Worm (Caenorhabditis elegans) whole organism, L3 larva: ENCODE results near the gene F52C6.4.

ENCODE experiments used
- R02D3.7 ChIP-seq: fragments of 150-350 bp; optimal IDR thresholded peaks from 2 replicates; lab custom pipeline; 2014; ENCODE audit warnings: missing biosample characterization, missing genetic modification characterization
- aly-2 ChIP-seq: fragments of 150-350 bp; optimal IDR thresholded peaks from 2 replicates; lab custom pipeline; 2014; ENCODE audit warnings: missing biosample characterization, missing genetic modification characterization
- ama-1 ChIP-seq: fragments of 150-350 bp; optimal IDR thresholded peaks from 2 replicates; lab custom pipeline; 2018
- ceh-16 ChIP-seq: sonication (generic microtip); optimal IDR thresholded peaks from 2 replicates; lab custom pipeline; 2017; ENCODE audit warnings: missing biosample characterization, missing genetic modification characterization
- ceh-28 ChIP-seq: fragments of 150-350 bp; optimal IDR thresholded peaks from 2 replicates; lab custom pipeline; 2014; ENCODE audit warnings: missing biosample characterization, missing genetic modification reagents, missing genetic modification characterization
- ceh-82 ChIP-seq: fragments of 150-350 bp; optimal IDR thresholded peaks from 2 replicates; lab custom pipeline; 2014; ENCODE audit warnings: missing biosample characterization, missing genetic modification characterization
- ceh-9 ChIP-seq: sonication (generic microtip); optimal IDR thresholded peaks from 2 replicates; lab custom pipeline; 2018; ENCODE audit warnings: missing biosample characterization, missing genetic modification characterization
- daf-12 ChIP-seq: fragments of 150-350 bp; optimal IDR thresholded peaks from 2 replicates; lab custom pipeline; 2014; ENCODE audit warnings: missing biosample characterization, missing genetic modification reagents, missing genetic modification characterization
- egl-27 ChIP-seq: sonication (generic microtip); optimal IDR thresholded peaks from 4 replicates; lab custom pipeline; 2017; ENCODE audit warnings: missing biosample characterization, missing genetic modification reagents, missing genetic modification characterization
- egl-5 ChIP-seq: fragments of 150-350 bp; optimal IDR thresholded peaks from 2 replicates; lab custom pipeline; 2017; ENCODE audit warnings: missing biosample characterization, missing genetic modification reagents, missing genetic modification characterization, inconsistent platforms
- elt-2 ChIP-seq: sonication (generic microtip); optimal IDR thresholded peaks from 2 replicates; lab custom pipeline; 2016; ENCODE audit warnings: missing genetic modification reagents, mild to moderate bottlenecking, missing genetic modification characterization, missing compliant biosample characterization
- elt-3 ChIP-seq, 3 experiments: fragments of 150-350 bp in 1 of 3; sonication (generic microtip) in 2 of 3; optimal IDR thresholded peaks; 2 replicates in 2 of 3; 4 replicates in 1 of 3; lab custom pipeline; 2014 to 2017; ENCODE audit warnings: missing biosample characterization in 3 of 3, missing genetic modification characterization in 3 of 3
- eor-1 ChIP-seq, 2 experiments: fragments of 150-350 bp; optimal IDR thresholded peaks; 2 replicates each; lab custom pipeline; 2014 to 2018; ENCODE audit warnings: missing biosample characterization in 2 of 2, missing genetic modification characterization in 2 of 2
- fkh-10 ChIP-seq: sonication (generic microtip); optimal IDR thresholded peaks from 2 replicates; lab custom pipeline; 2017; ENCODE audit warnings: missing biosample characterization, missing genetic modification reagents, missing genetic modification characterization
- fkh-2 ChIP-seq: fragments of 150-350 bp; optimal IDR thresholded peaks from 2 replicates; lab custom pipeline; 2014; ENCODE audit warnings: missing biosample characterization, missing genetic modification reagents, missing genetic modification characterization
- hmg-11 ChIP-seq: sonication (generic microtip); optimal IDR thresholded peaks from 2 replicates; lab custom pipeline; 2016; ENCODE audit warnings: missing genetic modification characterization, missing compliant biosample characterization
- jun-1 ChIP-seq: fragments of 150-350 bp; optimal IDR thresholded peaks from 2 replicates; lab custom pipeline; 2014; ENCODE audit warnings: missing biosample characterization, missing genetic modification reagents, missing genetic modification characterization
- lin-39 ChIP-seq: fragments of 150-350 bp; optimal IDR thresholded peaks from 2 replicates; lab custom pipeline; 2018; ENCODE audit warnings: missing biosample characterization, missing genetic modification reagents, missing genetic modification characterization
- mdl-1 ChIP-seq: fragments of 150-350 bp; optimal IDR thresholded peaks from 2 replicates; lab custom pipeline; 2014; ENCODE audit warnings: missing biosample characterization, missing genetic modification characterization
- mml-1 ChIP-seq: fragments of 150-350 bp; sonication (generic microtip); optimal IDR thresholded peaks from 3 replicates; lab custom pipeline; 2014; ENCODE audit warnings: missing biosample characterization, missing genetic modification characterization
- nfya-1 ChIP-seq: sonication (generic microtip); optimal IDR thresholded peaks from 2 replicates; lab custom pipeline; 2017; ENCODE audit warnings: missing genetic modification characterization, mild to moderate bottlenecking, missing compliant biosample characterization, antibody characterized with exemption, moderate library complexity; ENCODE audit not compliant: insufficient read depth
- nhr-11 ChIP-seq: fragments of 150-350 bp; optimal IDR thresholded peaks from 2 replicates; lab custom pipeline; 2014; ENCODE audit warnings: missing biosample characterization, missing genetic modification characterization
- nhr-23 ChIP-seq: fragments of 150-350 bp; optimal IDR thresholded peaks from 2 replicates; lab custom pipeline; 2014; ENCODE audit warnings: missing biosample characterization, missing genetic modification reagents, missing genetic modification characterization
- nhr-28 ChIP-seq: fragments of 150-350 bp; optimal IDR thresholded peaks from 2 replicates; lab custom pipeline; 2014; ENCODE audit warnings: missing biosample characterization, missing genetic modification characterization
- nhr-43 ChIP-seq: sonication (generic microtip); optimal IDR thresholded peaks from 2 replicates; lab custom pipeline; 2016; ENCODE audit warnings: mild to moderate bottlenecking, missing genetic modification characterization, missing compliant biosample characterization; ENCODE audit not compliant: poor library complexity, severe bottlenecking
- nhr-67 ChIP-seq: fragments of 150-350 bp; optimal IDR thresholded peaks from 2 replicates; lab custom pipeline; 2014; ENCODE audit warnings: missing biosample characterization, missing genetic modification characterization
- nhr-76 ChIP-seq: fragments of 150-350 bp; sonication (generic microtip); optimal IDR thresholded peaks from 5 replicates; lab custom pipeline; 2014; ENCODE audit warnings: missing biosample characterization, missing genetic modification characterization
- nhr-77 ChIP-seq: fragments of 150-350 bp; optimal IDR thresholded peaks from 2 replicates; lab custom pipeline; 2014; ENCODE audit warnings: missing biosample characterization, missing genetic modification characterization
- pha-4 ChIP-seq: fragments of 150-350 bp; optimal IDR thresholded peaks from 2 replicates; lab custom pipeline; 2014; ENCODE audit warnings: missing biosample characterization, missing genetic modification reagents, missing genetic modification characterization
- pqm-1 ChIP-seq: fragments of 150-350 bp; optimal IDR thresholded peaks from 2 replicates; lab custom pipeline; 2017; ENCODE audit warnings: missing biosample characterization, missing genetic modification characterization, inconsistent platforms
- sea-2 ChIP-seq: fragments of 150-350 bp; sonication (generic microtip); optimal IDR thresholded peaks from 4 replicates; lab custom pipeline; 2014; ENCODE audit warnings: missing biosample characterization, missing genetic modification reagents, missing genetic modification characterization
- skn-1 ChIP-seq: fragments of 150-350 bp; optimal IDR thresholded peaks from 2 replicates; lab custom pipeline; 2014; ENCODE audit warnings: missing biosample characterization, missing genetic modification characterization
- snpc-4 ChIP-seq: fragments of 150-350 bp; optimal IDR thresholded peaks from 2 replicates; lab custom pipeline; 2014; ENCODE audit warnings: missing biosample characterization, missing genetic modification characterization
- unc-39 ChIP-seq: sonication (generic microtip); optimal IDR thresholded peaks from 4 replicates; lab custom pipeline; 2017; ENCODE audit warnings: missing biosample characterization, missing genetic modification characterization
- unc-62 ChIP-seq: fragments of 150-350 bp; sonication (generic microtip); optimal IDR thresholded peaks from 4 replicates; lab custom pipeline; 2014; ENCODE audit warnings: missing biosample characterization, missing genetic modification reagents, missing genetic modification characterization
- zag-1 ChIP-seq: fragments of 150-350 bp; optimal IDR thresholded peaks from 2 replicates; lab custom pipeline; 2014; ENCODE audit warnings: missing biosample characterization, missing genetic modification characterization
- ztf-4 ChIP-seq: fragments of 150-350 bp; optimal IDR thresholded peaks from 2 replicates; lab custom pipeline; 2014; ENCODE audit warnings: missing biosample characterization, missing genetic modification characterization

Gene F52C6.4

DNA sequence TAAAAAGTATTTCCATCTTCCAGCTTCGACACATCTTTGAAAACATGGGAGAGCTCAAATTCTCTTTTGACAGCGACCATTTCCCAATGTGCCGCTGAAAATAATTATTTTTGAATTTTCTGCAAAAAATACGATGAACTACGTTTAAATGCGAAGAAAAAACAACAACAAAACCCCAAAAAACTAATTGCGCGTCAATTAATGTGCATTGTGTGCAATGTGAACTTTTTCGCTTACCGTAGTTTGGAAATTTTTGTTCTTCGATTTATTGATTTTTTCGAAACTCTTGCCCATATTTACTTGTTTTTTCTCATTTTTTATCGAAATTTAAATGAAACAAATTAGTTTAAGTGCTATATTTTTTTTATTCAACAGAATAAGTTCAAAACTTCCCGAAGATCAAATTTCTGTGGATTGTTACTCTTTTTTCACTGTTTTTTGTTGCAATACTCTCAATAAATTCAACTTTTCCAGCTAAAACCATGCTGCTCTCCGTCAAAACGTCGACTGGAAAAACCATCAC, at the start of gene F52C6.4, which contains the start of gene bath-2:
Gene F52C6.4 (plus strand): TSS at position 473 of the 523 bp plus-strand sequence.
Gene bath-2 (minus strand): TSS at position 101 of the 523 bp plus-strand sequence.
- no peak for TF ChIP-seq nhr-77 (tag; lab: Kevin White, UChicago)
- TF ChIP-seq jun-1, result no peak
- no peak for TF ChIP-seq pqm-1 (tag; lab: Kevin White, UChicago)
- no peak for TF ChIP-seq eor-1 (tag; optimal IDR thresholded peaks at IDR 0.05; lab: Kevin White, UChicago)
- no peak for TF ChIP-seq fkh-10 (GFP tag; lab: Kevin White, UChicago)
- TF ChIP-seq nfya-1 (tag; lab: Kevin White, UChicago), result no peak
- no peak for TF ChIP-seq ceh-28 (tag; lab: Kevin White, UChicago)
- no peak for TF ChIP-seq aly-2 (tag; lab: Kevin White, UChicago)
- no peak for TF ChIP-seq sea-2 (GFP tag; lab: Kevin White, UChicago)
- no peak for TF ChIP-seq snpc-4 (tag; lab: Kevin White, UChicago)
- no peak for TF ChIP-seq nhr-67 (tag; lab: Kevin White, UChicago)
- no peak for TF ChIP-seq nhr-76 (tag; lab: Kevin White, UChicago)

DNA sequence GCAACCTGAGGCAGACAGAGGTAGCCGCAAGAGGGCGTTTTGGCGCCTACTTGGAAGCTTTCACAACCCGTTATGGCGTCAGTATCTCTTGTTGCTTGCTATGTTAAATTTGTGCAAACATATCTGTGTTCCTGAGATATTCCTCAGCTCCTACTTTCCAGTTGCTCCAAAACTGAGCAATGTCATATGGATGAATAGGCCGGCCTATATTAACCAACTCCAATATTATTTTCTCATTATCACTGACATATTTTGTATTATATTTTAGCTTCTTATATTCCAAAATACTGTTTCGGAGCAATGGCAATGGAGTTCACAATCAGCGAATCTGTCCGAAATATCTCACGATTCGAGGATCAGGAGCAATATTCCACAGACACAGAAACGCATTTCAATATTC, 47.3 kb upstream of the F52C6.4 start, which contains the start of gene math-13:
Gene math-13 (plus strand): TSS at position 301 of the 400 bp plus-strand sequence.
- no peak for TF ChIP-seq nhr-76 (tag; lab: Kevin White, UChicago)
- no peak for TF ChIP-seq R02D3.7 (tag; lab: Kevin White, UChicago)
- no peak for TF ChIP-seq nhr-23 (tag; lab: Kevin White, UChicago)
- TF ChIP-seq pha-4 (tag; lab: Kevin White, UChicago), result no peak
- no peak for TF ChIP-seq lin-39 (tag; lab: Kevin White, UChicago)
- TF ChIP-seq elt-3 (tag; optimal IDR thresholded peaks at IDR 0.05; lab: Kevin White, UChicago), result no peak
- TF ChIP-seq unc-39 (tag; lab: Kevin White, UChicago), result no peak
- no peak for TF ChIP-seq fkh-10 (GFP tag; lab: Kevin White, UChicago)
- TF ChIP-seq mml-1 (tag; lab: Kevin White, UChicago), result no peak
- no peak for TF ChIP-seq nhr-43 (tag; lab: Kevin White, UChicago)

DNA sequence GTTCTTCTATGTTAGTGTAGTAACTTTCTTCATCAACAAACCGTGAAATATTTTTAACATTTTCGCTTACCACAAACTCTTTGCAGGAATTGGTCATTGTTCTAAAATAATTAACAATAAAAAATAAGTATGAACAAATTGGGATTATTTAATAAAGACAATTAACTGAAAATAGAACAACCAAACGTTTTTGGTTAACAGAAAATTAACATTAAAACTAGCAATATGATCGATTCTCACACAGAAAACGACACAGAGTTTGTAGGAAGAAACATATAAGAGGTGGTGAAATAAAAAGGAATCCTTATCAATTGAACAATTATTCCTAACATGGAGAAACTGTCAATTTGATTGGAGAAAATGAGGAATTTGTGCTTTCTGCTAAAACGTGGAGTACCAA, 44.3 kb upstream of the F52C6.4 start, which contains the start of gene math-16:
Gene math-16 (minus strand): TSS at position 101 of the 400 bp plus-strand sequence.
- TF ChIP-seq fkh-2 (no peak), nhr-77 (tag; lab: Kevin White, UChicago) (no peak), elt-3 (tag; optimal IDR thresholded peaks at IDR 0.05; lab: Kevin White, UChicago) (no peak), unc-62 (GFP tag; lab: Kevin White, UChicago) (no peak), ztf-4 (tag; lab: Kevin White, UChicago) (no peak), sea-2 (GFP tag; lab: Kevin White, UChicago) (no peak), egl-27 (tag; lab: Kevin White, UChicago) (no peak), ceh-9 (tag; lab: Kevin White, UChicago) (no peak)

DNA sequence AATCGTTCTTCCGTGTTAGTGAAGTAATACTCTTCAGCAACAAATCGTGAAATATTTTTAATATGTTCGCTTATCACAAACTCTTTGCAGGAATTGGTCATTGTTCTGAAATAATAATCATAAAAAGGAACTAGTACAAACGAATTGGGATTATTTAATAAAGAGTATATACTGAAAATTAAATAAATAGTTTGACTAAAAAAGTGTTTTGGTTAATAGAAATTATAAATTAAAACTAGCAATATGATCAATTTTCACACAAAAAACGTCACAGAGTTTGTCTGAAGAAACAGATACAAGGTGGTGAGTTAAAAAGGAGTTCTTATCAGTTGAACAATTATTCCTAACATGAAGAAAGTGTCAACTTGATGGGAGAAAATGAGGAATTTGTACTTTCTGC, 40.2 kb upstream of the F52C6.4 start, which contains the start of gene math-5:
Gene math-5 (minus strand): TSS at position 101 of the 400 bp plus-strand sequence.
- TF ChIP-seq ceh-82 (no peak), elt-2 (tag; lab: Kevin White, UChicago) (no peak), nhr-11 (tag; lab: Kevin White, UChicago) (no peak), elt-3 (tag; optimal IDR thresholded peaks at IDR 0.05; lab: Kevin White, UChicago) (no peak), nhr-76 (tag; lab: Kevin White, UChicago) (no peak), skn-1 (tag; lab: Kevin White, UChicago) (no peak)
- TF ChIP-seq, all 47 proteins: peak for 0

DNA sequence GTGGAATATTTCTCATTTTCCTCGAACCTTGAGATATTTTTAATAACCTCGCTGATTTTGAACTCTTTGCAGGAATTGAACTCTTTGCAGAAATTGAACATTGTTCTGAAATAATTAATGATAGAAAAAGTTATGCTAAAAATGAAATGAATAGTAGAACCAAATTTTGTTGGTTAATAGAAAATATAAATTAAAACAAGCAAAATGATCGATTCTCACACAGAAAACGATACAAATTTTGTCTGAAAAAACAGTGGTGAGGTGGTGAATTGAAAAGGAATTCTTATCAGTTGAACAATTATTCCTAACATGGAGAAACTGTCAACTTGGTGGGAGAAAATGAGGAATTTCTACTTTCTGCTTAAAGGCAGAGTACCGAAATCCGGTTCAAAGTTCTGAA, 38.3 kb upstream of the F52C6.4 start, which contains the start of gene math-6:
Gene math-6 (minus strand): TSS at position 101 of the 400 bp plus-strand sequence.
- no peak for TF ChIP-seq pqm-1 (tag; lab: Kevin White, UChicago)
- no peak for TF ChIP-seq ama-1 (lab: Kevin White, UChicago)
- no peak for TF ChIP-seq fkh-10 (GFP tag; lab: Kevin White, UChicago)
- TF ChIP-seq elt-2 (tag; lab: Kevin White, UChicago), result no peak
- no peak for TF ChIP-seq nhr-77 (tag; lab: Kevin White, UChicago)
- TF ChIP-seq pha-4 (tag; lab: Kevin White, UChicago), result no peak
- TF ChIP-seq hmg-11 (tag; lab: Kevin White, UChicago), result no peak
- TF ChIP-seq fkh-2, result no peak
- TF ChIP-seq snpc-4 (tag; lab: Kevin White, UChicago), result no peak
- no peak for TF ChIP-seq aly-2 (tag; lab: Kevin White, UChicago)
- no peak for TF ChIP-seq zag-1
- TF ChIP-seq ceh-16 (tag; lab: Kevin White, UChicago), result no peak
- TF ChIP-seq egl-5 (tag; lab: Kevin White, UChicago), result no peak
- TF ChIP-seq nhr-76 (tag; lab: Kevin White, UChicago), result no peak
- no peak for TF ChIP-seq daf-12 (tag; lab: Kevin White, UChicago)
- TF ChIP-seq mdl-1 (tag; lab: Kevin White, UChicago), result no peak
- TF ChIP-seq nhr-28 (tag; lab: Kevin White, UChicago), result no peak
- no peak for TF ChIP-seq lin-39 (tag; lab: Kevin White, UChicago)
- TF ChIP-seq mml-1 (tag; lab: Kevin White, UChicago), result no peak
